Fruit fly (Drosophila melanogaster) whole organism, embryonic: Measurements from ENCODE around the gene hale.
A peak's percentile ranks its signal among the peaks of the same experiment; 100 is the strongest.

ENCODE experiments used
- B-H1 ChIP-seq: fragments of 200-800 bp; sonication (Bioruptor generic); IDR thresholded peaks from 3 replicates; pipeline ENCODE4 v1.3.6; 2022; ENCODE audit warnings: missing biosample characterization, missing genetic modification characterization
- C15 ChIP-seq: fragments of 200-800 bp; sonication (Bioruptor generic); IDR thresholded peaks from 3 replicates; pipeline ENCODE4 v1.3.6; 2022; ENCODE audit warnings: missing biosample characterization, missing genetic modification characterization
- CG10543 ChIP-seq: fragments of 200-800 bp; sonication (Bioruptor generic); optimal IDR thresholded peaks from 3 replicates; lab custom pipeline; 2017; ENCODE audit warnings: missing biosample characterization, mild to moderate bottlenecking, missing genetic modification characterization, moderate library complexity
- CG10565 ChIP-seq: fragments of 200-800 bp; sonication (Bioruptor generic); optimal IDR thresholded peaks from 3 replicates; lab custom pipeline; 2016; ENCODE audit warnings: missing biosample characterization, mild to moderate bottlenecking, missing genetic modification characterization
- CG11085 ChIP-seq: fragments of 200-800 bp; sonication (Bioruptor generic); IDR thresholded peaks from 2 replicates; pipeline ENCODE4 v1.3.6; 2022; ENCODE audit warnings: missing biosample characterization, missing genetic modification characterization
- CG1233 ChIP-seq: fragments of 200-800 bp; sonication (Bioruptor generic); optimal IDR thresholded peaks from 4 replicates; lab custom pipeline; 2018; ENCODE audit warnings: missing biosample characterization, mild to moderate bottlenecking, missing genetic modification characterization
- CG13775 ChIP-seq: fragments of 200-800 bp; sonication (Bioruptor generic); optimal IDR thresholded peaks from 3 replicates; lab custom pipeline; 2017; ENCODE audit warnings: missing biosample characterization, mild to moderate bottlenecking, missing genetic modification characterization
- CG14050 ChIP-seq: fragments of 200-800 bp; sonication (Bioruptor generic); IDR thresholded peaks from 3 replicates; pipeline ENCODE4 v1.3.6; 2022; ENCODE audit warnings: missing biosample characterization, missing genetic modification characterization
- CG30431 ChIP-seq: fragments of 200-800 bp; sonication (Bioruptor generic); optimal IDR thresholded peaks from 2 replicates; lab custom pipeline; 2017; ENCODE audit warnings: missing biosample characterization, missing genetic modification characterization
- CG31365 ChIP-seq: fragments of 200-800 bp; sonication (Bioruptor generic); optimal IDR thresholded peaks from 2 replicates; lab custom pipeline; 2018; ENCODE audit warnings: missing biosample characterization, mild to moderate bottlenecking, missing genetic modification characterization
- CG32767 ChIP-seq: fragments of 200-800 bp; sonication (Bioruptor generic); IDR thresholded peaks from 2 replicates; pipeline ENCODE4 v1.3.6; 2022; ENCODE audit warnings: missing biosample characterization, missing genetic modification characterization
- CG6254 ChIP-seq: fragments of 200-800 bp; sonication (Bioruptor generic); optimal IDR thresholded peaks from 3 replicates; lab custom pipeline; 2017; ENCODE audit warnings: mild to moderate bottlenecking, missing biosample characterization, missing genetic modification reagents, missing genetic modification characterization
- CG7357 ChIP-seq: fragments of 200-800 bp; sonication (Bioruptor generic); IDR thresholded peaks from 3 replicates; pipeline ENCODE4 v1.3.6; 2022; ENCODE audit warnings: missing biosample characterization, missing genetic modification characterization
- CG8478 ChIP-seq: fragments of >200 bp; optimal IDR thresholded peaks from 2 replicates; lab custom pipeline; 2018
- CG9932 ChIP-seq: fragments of 200-800 bp; sonication (Bioruptor generic); IDR thresholded peaks from 2 replicates; pipeline ENCODE4 v1.3.6; 2022; ENCODE audit warnings: missing biosample characterization, missing genetic modification characterization
- Chrac-16 ChIP-seq: fragments of 200-800 bp; sonication (Bioruptor generic); optimal IDR thresholded peaks from 3 replicates; lab custom pipeline; 2016; ENCODE audit warnings: missing biosample characterization, missing genetic modification characterization
- Fer3 ChIP-seq: fragments of 200-800 bp; sonication (Bioruptor generic); optimal IDR thresholded peaks from 2 replicates; lab custom pipeline; 2018; ENCODE audit warnings: missing biosample characterization, mild to moderate bottlenecking, missing genetic modification characterization, moderate library complexity
- Gsc ChIP-seq: fragments of 200-800 bp; sonication (Bioruptor generic); IDR thresholded peaks from 2 replicates; pipeline ENCODE4 v1.3.6; 2022; ENCODE audit warnings: missing biosample characterization, missing genetic modification characterization
- HmgD ChIP-seq: fragments of 200-800 bp; sonication (Bioruptor generic); optimal IDR thresholded peaks from 3 replicates; lab custom pipeline; 2016; ENCODE audit warnings: missing biosample characterization, missing genetic modification characterization
- Hr78 ChIP-seq, 2 experiments: fragments of 200-800 bp in 1 of 2; fragments of >200 bp in 1 of 2; sonication (Bioruptor generic) in 1 of 2; optimal IDR thresholded peaks; 2 replicates each; lab custom pipeline; 2017 to 2019; ENCODE audit warnings: missing biosample characterization in 2 of 2, missing genetic modification characterization in 2 of 2, mild to moderate bottlenecking in 1 of 2, moderate library complexity in 1 of 2
- Kr ChIP-seq: fragments of 200-800 bp; sonication (Bioruptor generic); optimal IDR thresholded peaks from 2 replicates; lab custom pipeline; 2017; ENCODE audit warnings: missing biosample characterization, mild to moderate bottlenecking, missing genetic modification characterization
- Mes4 ChIP-seq: fragments of 200-800 bp; sonication (Bioruptor generic); optimal IDR thresholded peaks from 2 replicates; lab custom pipeline; 2016; ENCODE audit warnings: missing biosample characterization, missing genetic modification characterization
- Ssrp ChIP-seq: fragments of 200-800 bp; sonication (Bioruptor generic); optimal IDR thresholded peaks from 2 replicates; lab custom pipeline; 2018; ENCODE audit warnings: missing biosample characterization, mild to moderate bottlenecking, missing genetic modification characterization, moderate library complexity
- Xrp1 ChIP-seq: fragments of 200-800 bp; sonication (Bioruptor generic); IDR thresholded peaks from 2 replicates; pipeline ENCODE4 v1.3.6; 2022; ENCODE audit warnings: missing biosample characterization, missing genetic modification characterization
- YL-1 ChIP-seq: fragments of 200-800 bp; sonication (Bioruptor generic); optimal IDR thresholded peaks from 3 replicates; lab custom pipeline; 2017; ENCODE audit warnings: missing biosample characterization, mild to moderate bottlenecking, missing genetic modification characterization
- ato ChIP-seq: fragments of 200-800 bp; sonication (Bioruptor generic); IDR thresholded peaks from 2 replicates; pipeline ENCODE4 v1.3.6; 2022; ENCODE audit warnings: missing biosample characterization, missing genetic modification characterization; ENCODE audit not compliant: partially characterized antibody
- br ChIP-seq: fragments of >200 bp; optimal IDR thresholded peaks from 2 replicates; lab custom pipeline; 2017
- cad ChIP-seq: fragments of >200 bp; optimal IDR thresholded peaks from 2 replicates; lab custom pipeline; 2017; ENCODE audit warnings: missing biosample characterization, missing genetic modification characterization
- cg ChIP-seq: fragments of 200-800 bp; sonication (Bioruptor generic); optimal IDR thresholded peaks from 3 replicates; lab custom pipeline; 2019; ENCODE audit warnings: missing biosample characterization, mild to moderate bottlenecking, missing genetic modification characterization, moderate library complexity
- ci ChIP-seq: fragments of 200-800 bp; sonication (Bioruptor generic); IDR thresholded peaks from 3 replicates; pipeline ENCODE4 v1.3.6; 2022; ENCODE audit warnings: missing biosample characterization, missing genetic modification characterization
- dati ChIP-seq: fragments of 200-800 bp; sonication (Bioruptor generic); IDR thresholded peaks from 2 replicates; pipeline ENCODE4 v1.3.6; 2022; ENCODE audit warnings: missing biosample characterization, missing genetic modification characterization
- eve ChIP-seq, 2 experiments: fragments of >200 bp; optimal IDR thresholded peaks; 2 replicates each; lab custom pipeline; 2017; ENCODE audit warnings: missing biosample characterization in 2 of 2, missing genetic modification characterization in 2 of 2
- fd64A ChIP-seq: fragments of 200-800 bp; sonication (Bioruptor generic); optimal IDR thresholded peaks from 3 replicates; lab custom pipeline; 2018; ENCODE audit warnings: missing biosample characterization, mild to moderate bottlenecking, missing genetic modification characterization
- fd96Cb ChIP-seq: fragments of 200-800 bp; sonication (Bioruptor generic); optimal IDR thresholded peaks from 2 replicates; lab custom pipeline; 2018; ENCODE audit warnings: missing biosample characterization, mild to moderate bottlenecking, missing genetic modification characterization, moderate library complexity
- hbn ChIP-seq: fragments of 200-800 bp; sonication (Bioruptor generic); IDR thresholded peaks from 2 replicates; pipeline ENCODE4 v1.3.6; 2022; ENCODE audit warnings: missing biosample characterization, missing genetic modification characterization; ENCODE audit not compliant: partially characterized antibody
- org-1 ChIP-seq: fragments of 200-800 bp; sonication (Bioruptor generic); optimal IDR thresholded peaks from 2 replicates; lab custom pipeline; 2017; ENCODE audit warnings: missing biosample characterization, missing genetic modification characterization
- prd ChIP-seq, 3 experiments: fragments of >200 bp in 2 of 3; fragments of 200-800 bp in 1 of 3; sonication (Bioruptor generic) in 1 of 3; optimal IDR thresholded peaks in 2 of 3; IDR thresholded peaks in 1 of 3; 2 replicates in 2 of 3; 3 replicates in 1 of 3; pipeline versions ENCODE4 v1.3.6 to Lab custom; 2017 to 2022; ENCODE audit warnings: missing biosample characterization in 1 of 3, missing genetic modification characterization in 1 of 3
- rib ChIP-seq: fragments of 200-800 bp; sonication (Bioruptor generic); IDR thresholded peaks from 2 replicates; pipeline ENCODE4 v1.3.6; 2022; ENCODE audit warnings: missing biosample characterization, missing genetic modification characterization
- row ChIP-seq: fragments of 200-800 bp; sonication (Bioruptor generic); IDR thresholded peaks from 3 replicates; pipeline ENCODE4 v1.3.6; 2022; ENCODE audit warnings: missing biosample characterization, missing genetic modification characterization
- sisA ChIP-seq: fragments of 200-800 bp; sonication (Bioruptor generic); IDR thresholded peaks from 2 replicates; pipeline ENCODE4 v1.3.6; 2022; ENCODE audit warnings: missing biosample characterization, missing genetic modification characterization
- sna ChIP-seq: fragments of 200-800 bp; sonication (Bioruptor generic); IDR thresholded peaks from 2 replicates; pipeline ENCODE4 v1.3.6; 2022; ENCODE audit warnings: missing biosample characterization, missing genetic modification characterization; ENCODE audit not compliant: partially characterized antibody
- tna ChIP-seq: fragments of 200-800 bp; sonication (Bioruptor generic); IDR thresholded peaks from 2 replicates; pipeline ENCODE4 v1.3.6; 2022; ENCODE audit warnings: missing biosample characterization, missing genetic modification characterization; ENCODE audit not compliant: partially characterized antibody
- wek ChIP-seq: fragments of 200-800 bp; sonication (Bioruptor generic); optimal IDR thresholded peaks from 3 replicates; lab custom pipeline; 2018; ENCODE audit warnings: missing biosample characterization, mild to moderate bottlenecking, missing genetic modification characterization, moderate library complexity
- wor ChIP-seq: fragments of 200-800 bp; sonication (Bioruptor generic); IDR thresholded peaks from 2 replicates; pipeline ENCODE4 v1.3.6; 2022; ENCODE audit warnings: missing biosample characterization, missing genetic modification characterization

The hale gene

DNA sequence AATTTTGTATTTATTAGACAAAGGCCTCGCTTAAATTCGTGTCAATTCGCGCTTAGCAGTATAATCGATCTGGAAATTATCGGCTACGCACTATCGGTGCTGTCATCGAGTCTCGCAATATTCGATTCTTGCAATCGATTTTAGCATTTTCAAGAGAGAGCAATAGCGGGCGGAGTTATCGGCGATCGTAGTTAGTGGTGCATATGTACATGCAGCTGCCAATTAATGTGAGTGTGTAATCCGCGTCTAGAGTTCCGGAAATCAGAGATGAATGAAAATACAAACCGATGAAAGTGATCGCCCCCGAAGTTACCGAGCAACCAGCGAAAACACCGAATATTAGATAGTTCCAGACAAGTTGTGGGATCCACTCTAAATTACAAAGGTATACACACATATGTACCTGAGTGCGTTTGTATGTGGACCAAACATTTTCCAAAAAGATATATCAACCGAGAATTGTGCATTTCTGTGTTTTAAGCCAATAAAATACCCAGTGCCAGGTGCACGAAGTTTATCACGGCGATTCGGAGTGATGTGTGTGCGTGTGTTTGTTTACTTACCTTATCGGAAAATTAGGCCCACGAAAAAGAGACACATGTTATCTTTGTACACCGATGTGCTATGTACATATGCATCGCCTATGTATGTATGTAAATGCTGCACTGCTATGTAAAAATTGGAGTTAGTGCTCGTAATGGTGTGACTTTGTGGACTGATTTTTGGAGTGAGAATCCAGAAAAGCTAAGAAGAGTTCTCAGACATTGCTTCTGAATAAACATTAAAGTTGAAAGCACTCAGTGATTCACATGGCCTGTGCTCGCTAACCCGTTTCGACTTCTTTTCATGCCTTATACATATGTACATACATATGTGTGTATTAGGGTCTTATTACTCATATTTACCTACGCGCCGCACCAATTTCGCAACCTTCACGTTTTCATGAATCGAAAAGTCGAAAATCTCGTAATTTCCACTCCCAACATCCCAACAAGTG lies 20.9 kb upstream of the hale start (continued):
- TF ChIP-seq org-1 (GFP tag; lab: Kevin White, UChicago) (no peak), Kr (no peak), dati (GFP tag; lab: Robert Waterston, UW) (no peak), cg (peak; percentile 85), CG30431 (GFP tag; lab: Kevin White, UChicago) (no peak), prd (optimal IDR thresholded peaks at IDR 0.05; lab: Kevin White, UChicago) (no peak), prd (GFP tag; IDR thresholded peaks at IDR 0.05; lab: Robert Waterston, UW) (no peak), Ssrp (tag; lab: Kevin White, UChicago) (no peak), eve (GFP tag; optimal IDR thresholded peaks at IDR 0.05; lab: Kevin White, UChicago) (peak in 1 of 2 experiments; percentile 82), CG9932 (GFP tag; lab: Robert Waterston, UW) (no peak), CG8478 (lab: Kevin White, UChicago) (no peak), wor (GFP tag; lab: Robert Waterston, UW) (no peak), CG11085 (GFP tag; lab: Robert Waterston, UW) (no peak), CG10565 (GFP tag; lab: Kevin White, UChicago) (no peak), HmgD (GFP tag; lab: Kevin White, UChicago) (no peak), Chrac-16 (GFP tag; lab: Kevin White, UChicago) (no peak), Hr78 (GFP tag; optimal IDR thresholded peaks at IDR 0.05; lab: Kevin White, UChicago) (no peak), fd64A (GFP tag; lab: Kevin White, UChicago) (peak; percentile 52), CG14050 (GFP tag; lab: Robert Waterston, UW) (no peak), wek (GFP tag; lab: Kevin White, UChicago) (peak; percentile 35), CG10543 (GFP tag; lab: Kevin White, UChicago) (no peak), br (lab: Kevin White, UChicago) (no peak), CG31365 (tag; lab: Kevin White, UChicago) (no peak), Xrp1 (GFP tag; lab: Robert Waterston, UW) (no peak), rib (GFP tag; lab: Robert Waterston, UW) (no peak), Fer3 (tag; lab: Kevin White, UChicago) (no peak), sna (GFP tag; lab: Robert Waterston, UW) (peak; percentile 92), tna (peak; percentile 100), sisA (no peak), fd96Cb (tag; lab: Kevin White, UChicago) (no peak), hbn (GFP tag; lab: Robert Waterston, UW) (peak; percentile 82), ato (GFP tag; lab: Robert Waterston, UW) (peak; percentile 100), cad (GFP tag; lab: Kevin White, UChicago) (no peak), CG1233 (GFP tag; lab: Kevin White, UChicago) (no peak), Gsc (GFP tag; lab: Robert Waterston, UW) (no peak), CG7357 (GFP tag; lab: Robert Waterston, UW) (no peak), CG13775 (GFP tag; lab: Kevin White, UChicago) (no peak), C15 (GFP tag; lab: Robert Waterston, UW) (no peak), Mes4 (GFP tag; lab: Kevin White, UChicago) (no peak), B-H1 (no peak), CG32767 (GFP tag; lab: Robert Waterston, UW) (peak; percentile 63; the same call in 1 of the 2 replicates), row (no peak; the same call in 2 of the 3 replicates), YL-1 (peak; percentile 49), CG6254 (no peak), ci (GFP tag; lab: Robert Waterston, UW) (peak; percentile 51; the same call in 1 of the 3 replicates)
